Fruit fly (Drosophila melanogaster) whole organism, embryonic: ENCODE results near the gene CG32079.
A peak's percentile ranks its signal among the peaks of the same experiment; 100 is the strongest.

Experiments used
- Antp ChIP-seq: fragments of 200-800 bp; sonication (Bioruptor generic); optimal IDR thresholded peaks from 3 replicates; lab custom pipeline; 2016; ENCODE audit warnings: missing biosample characterization, missing genetic modification characterization
- Asciz ChIP-seq: fragments of 200-800 bp; sonication (Bioruptor generic); optimal IDR thresholded peaks from 2 replicates; lab custom pipeline; 2017; ENCODE audit warnings: missing biosample characterization, mild to moderate bottlenecking, missing genetic modification characterization, missing genetic modification reagents
- B-H1 ChIP-seq: fragments of 200-800 bp; sonication (Bioruptor generic); IDR thresholded peaks from 3 replicates; pipeline ENCODE4 v1.3.6; 2022; ENCODE audit warnings: missing biosample characterization, missing genetic modification characterization
- CG10209 ChIP-seq: fragments of 200-800 bp; sonication (Bioruptor generic); optimal IDR thresholded peaks from 3 replicates; lab custom pipeline; 2017; ENCODE audit warnings: missing biosample characterization, mild to moderate bottlenecking, missing genetic modification characterization, missing genetic modification reagents
- CG11093 ChIP-seq: fragments of 200-800 bp; sonication (Bioruptor generic); IDR thresholded peaks from 3 replicates; pipeline ENCODE4 v1.3.6; 2022; ENCODE audit warnings: missing biosample characterization, missing genetic modification characterization
- CG14710 ChIP-seq: fragments of 200-800 bp; sonication (Bioruptor generic); optimal IDR thresholded peaks from 3 replicates; lab custom pipeline; 2019; ENCODE audit warnings: missing biosample characterization, mild to moderate bottlenecking, missing genetic modification characterization, moderate library complexity
- CG32532 ChIP-seq: fragments of 200-800 bp; sonication (Bioruptor generic); IDR thresholded peaks from 2 replicates; pipeline ENCODE4 v1.3.6; 2022; ENCODE audit warnings: missing biosample characterization, missing genetic modification characterization
- CG32767 ChIP-seq: fragments of 200-800 bp; sonication (Bioruptor generic); IDR thresholded peaks from 2 replicates; pipeline ENCODE4 v1.3.6; 2022; ENCODE audit warnings: missing biosample characterization, missing genetic modification characterization
- CG32772 ChIP-seq: fragments of 200-800 bp; sonication (Bioruptor generic); IDR thresholded peaks from 2 replicates; pipeline ENCODE4 v1.3.6; 2022; ENCODE audit warnings: missing biosample characterization, missing genetic modification characterization
- CG34376 ChIP-seq: fragments of 200-800 bp; sonication (Bioruptor generic); optimal IDR thresholded peaks from 2 replicates; lab custom pipeline; 2018; ENCODE audit warnings: missing biosample characterization, mild to moderate bottlenecking, missing genetic modification characterization
- CG3726 ChIP-seq: fragments of 200-800 bp; sonication (Bioruptor generic); IDR thresholded peaks from 3 replicates; pipeline ENCODE4, ENCODE4 v1.3.6; 2022; ENCODE audit warnings: missing biosample characterization, missing genetic modification characterization
- CG43689 ChIP-seq: fragments of 200-800 bp; sonication (Bioruptor generic); IDR thresholded peaks from 2 replicates; pipeline ENCODE4 v1.3.6; 2022; ENCODE audit warnings: missing biosample characterization, missing genetic modification characterization
- CG4854 ChIP-seq: fragments of 200-800 bp; sonication (Bioruptor generic); optimal IDR thresholded peaks from 2 replicates; lab custom pipeline; 2016; ENCODE audit warnings: missing biosample characterization, missing genetic modification characterization, inconsistent platforms
- CG8359 ChIP-seq: fragments of 200-800 bp; sonication (Bioruptor generic); optimal IDR thresholded peaks from 2 replicates; lab custom pipeline; 2017; ENCODE audit warnings: missing biosample characterization, mild to moderate bottlenecking, missing genetic modification characterization, borderline replicate concordance
- CG9817 ChIP-seq: fragments of 200-800 bp; sonication (Bioruptor generic); optimal IDR thresholded peaks from 2 replicates; lab custom pipeline; 2018; ENCODE audit warnings: missing biosample characterization, mild to moderate bottlenecking, missing genetic modification characterization, moderate library complexity
- CoRest ChIP-seq: fragments of 200-800 bp; sonication (Bioruptor generic); optimal IDR thresholded peaks from 3 replicates; lab custom pipeline; 2018; ENCODE audit warnings: missing biosample characterization, mild to moderate bottlenecking, missing genetic modification characterization, moderate library complexity
- Dad ChIP-seq: fragments of 200-800 bp; sonication (Bioruptor generic); optimal IDR thresholded peaks from 3 replicates; lab custom pipeline; 2016; ENCODE audit warnings: missing biosample characterization, missing genetic modification characterization
- E2f1 ChIP-seq: fragments of 200-800 bp; sonication (Bioruptor generic); IDR thresholded peaks from 2 replicates; pipeline ENCODE4 v1.3.6; 2022; ENCODE audit warnings: missing biosample characterization, missing genetic modification characterization
- HLH4C ChIP-seq: fragments of 200-800 bp; sonication (Bioruptor generic); IDR thresholded peaks from 3 replicates; pipeline ENCODE4 v1.3.6; 2022; ENCODE audit warnings: missing biosample characterization, missing genetic modification characterization; ENCODE audit not compliant: partially characterized antibody
- Hand ChIP-seq: fragments of 200-800 bp; sonication (Bioruptor generic); optimal IDR thresholded peaks from 2 replicates; lab custom pipeline; 2017; ENCODE audit warnings: mild to moderate bottlenecking, missing biosample characterization, missing genetic modification reagents, missing genetic modification characterization
- HmgZ ChIP-seq: fragments of 200-800 bp; sonication (Bioruptor generic); optimal IDR thresholded peaks from 2 replicates; lab custom pipeline; 2018; ENCODE audit warnings: missing biosample characterization, mild to moderate bottlenecking, missing genetic modification characterization
- Mrtf ChIP-seq: fragments of 200-800 bp; sonication (Bioruptor generic); IDR thresholded peaks from 3 replicates; pipeline ENCODE4 v1.3.6; 2022; ENCODE audit warnings: missing biosample characterization, missing genetic modification characterization
- Side ChIP-seq: fragments of 200-800 bp; sonication (Bioruptor generic); optimal IDR thresholded peaks from 2 replicates; lab custom pipeline; 2016; ENCODE audit warnings: missing biosample characterization, missing genetic modification characterization
- Taf1 ChIP-seq: fragments of 200-800 bp; sonication (Bioruptor generic); IDR thresholded peaks from 2 replicates; pipeline ENCODE4 v1.3.6; 2022; ENCODE audit warnings: missing biosample characterization, missing genetic modification characterization
- Trl ChIP-seq, 3 experiments: fragments of >200 bp in 2 of 3; fragments of 200-800 bp in 1 of 3; sonication (Bioruptor generic) in 1 of 3; optimal IDR thresholded peaks; 2 replicates in 1 of 3; 3 replicates in 2 of 3; lab custom pipeline; 2016 to 2017; ENCODE audit warnings: missing biosample characterization in 1 of 3, missing genetic modification characterization in 1 of 3
- amos ChIP-seq: fragments of 200-800 bp; sonication (Bioruptor generic); IDR thresholded peaks from 2 replicates; pipeline ENCODE4 v1.3.6; 2022; ENCODE audit warnings: missing biosample characterization, missing genetic modification characterization; ENCODE audit not compliant: partially characterized antibody
- ara ChIP-seq: fragments of 200-800 bp; sonication (Bioruptor generic); IDR thresholded peaks from 2 replicates; pipeline ENCODE4 v1.3.6; 2022; ENCODE audit warnings: missing biosample characterization, missing genetic modification characterization
- br ChIP-seq: fragments of >200 bp; optimal IDR thresholded peaks from 2 replicates; lab custom pipeline; 2017
- cas ChIP-seq: fragments of 200-800 bp; sonication (Bioruptor generic); IDR thresholded peaks from 2 replicates; pipeline ENCODE4 v1.3.6; 2022; ENCODE audit warnings: missing biosample characterization, missing genetic modification characterization
- cato ChIP-seq: fragments of 200-800 bp; sonication (Bioruptor generic); optimal IDR thresholded peaks from 2 replicates; lab custom pipeline; 2016; ENCODE audit warnings: missing biosample characterization, missing genetic modification characterization, borderline replicate concordance
- danr ChIP-seq: fragments of 200-800 bp; sonication (Bioruptor generic); IDR thresholded peaks from 2 replicates; pipeline ENCODE4 v1.3.6; 2022; ENCODE audit warnings: missing biosample characterization, missing genetic modification characterization
- dati ChIP-seq: fragments of 200-800 bp; sonication (Bioruptor generic); IDR thresholded peaks from 2 replicates; pipeline ENCODE4 v1.3.6; 2022; ENCODE audit warnings: missing biosample characterization, missing genetic modification characterization
- disco-r ChIP-seq: fragments of 200-800 bp; sonication (Bioruptor generic); optimal IDR thresholded peaks from 2 replicates; lab custom pipeline; 2016; ENCODE audit warnings: missing biosample characterization, missing genetic modification characterization
- dmrt99B ChIP-seq: fragments of 200-800 bp; sonication (Bioruptor generic); optimal IDR thresholded peaks from 2 replicates; lab custom pipeline; 2018; ENCODE audit warnings: missing biosample characterization, mild to moderate bottlenecking, missing genetic modification characterization, moderate library complexity
- eyg ChIP-seq: fragments of 200-800 bp; sonication (Bioruptor generic); optimal IDR thresholded peaks from 3 replicates; lab custom pipeline; 2016; ENCODE audit warnings: missing biosample characterization, missing genetic modification characterization
- fd102C ChIP-seq: fragments of 200-800 bp; sonication (Bioruptor generic); optimal IDR thresholded peaks from 2 replicates; lab custom pipeline; 2018; ENCODE audit warnings: missing biosample characterization, mild to moderate bottlenecking, missing genetic modification characterization, moderate library complexity
- fru ChIP-seq: fragments of >200 bp; optimal IDR thresholded peaks from 2 replicates; lab custom pipeline; 2017
- gce ChIP-seq: fragments of 200-800 bp; sonication (Bioruptor generic); IDR thresholded peaks from 3 replicates; pipeline ENCODE4 v1.3.6; 2022; ENCODE audit warnings: missing biosample characterization, missing genetic modification characterization
- gfzf ChIP-seq: fragments of 200-800 bp; sonication (Bioruptor generic); optimal IDR thresholded peaks from 2 replicates; lab custom pipeline; 2016; ENCODE audit warnings: missing biosample characterization, mild to moderate bottlenecking, missing genetic modification characterization, moderate library complexity
- gsb ChIP-seq: fragments of 200-800 bp; sonication (Bioruptor generic); IDR thresholded peaks from 2 replicates; pipeline ENCODE4 v1.3.6; 2022; ENCODE audit warnings: missing biosample characterization, missing genetic modification characterization
- ind ChIP-seq: fragments of 200-800 bp; sonication (Bioruptor generic); optimal IDR thresholded peaks from 3 replicates; lab custom pipeline; 2016; ENCODE audit warnings: missing biosample characterization, missing genetic modification characterization
- nmo ChIP-seq: fragments of 200-800 bp; sonication (Bioruptor generic); optimal IDR thresholded peaks from 2 replicates; lab custom pipeline; 2018; ENCODE audit warnings: missing biosample characterization, mild to moderate bottlenecking, missing genetic modification characterization, moderate library complexity
- pho ChIP-seq: fragments of 200-800 bp; sonication (Bioruptor generic); optimal IDR thresholded peaks from 2 replicates; lab custom pipeline; 2016; ENCODE audit warnings: missing biosample characterization, missing genetic modification characterization
- ro ChIP-seq: fragments of 200-800 bp; sonication (Bioruptor generic); IDR thresholded peaks from 2 replicates; pipeline ENCODE4 v1.3.6; 2022; ENCODE audit warnings: missing biosample characterization, missing genetic modification characterization
- stc ChIP-seq: fragments of 200-800 bp; sonication (Bioruptor generic); IDR thresholded peaks from 2 replicates; pipeline ENCODE4 v1.3.6; 2022; ENCODE audit warnings: missing biosample characterization, missing genetic modification characterization
- stwl ChIP-seq: fragments of 200-800 bp; sonication (Bioruptor generic); optimal IDR thresholded peaks from 3 replicates; lab custom pipeline; 2018; ENCODE audit warnings: missing biosample characterization, mild to moderate bottlenecking, missing genetic modification characterization, moderate library complexity
- tgo ChIP-seq: fragments of 200-800 bp; sonication (Bioruptor generic); IDR thresholded peaks from 3 replicates; pipeline ENCODE4 v1.3.6; 2022; ENCODE audit warnings: missing biosample characterization, missing genetic modification characterization
- tin ChIP-seq: fragments of 200-800 bp; sonication (Bioruptor generic); optimal IDR thresholded peaks from 3 replicates; lab custom pipeline; 2016; ENCODE audit warnings: missing biosample characterization, missing genetic modification characterization
- tna ChIP-seq: fragments of 200-800 bp; sonication (Bioruptor generic); IDR thresholded peaks from 2 replicates; pipeline ENCODE4 v1.3.6; 2022; ENCODE audit warnings: missing biosample characterization, missing genetic modification characterization; ENCODE audit not compliant: partially characterized antibody
- wek ChIP-seq: fragments of 200-800 bp; sonication (Bioruptor generic); optimal IDR thresholded peaks from 3 replicates; lab custom pipeline; 2018; ENCODE audit warnings: missing biosample characterization, mild to moderate bottlenecking, missing genetic modification characterization, moderate library complexity
- wor ChIP-seq: fragments of 200-800 bp; sonication (Bioruptor generic); IDR thresholded peaks from 2 replicates; pipeline ENCODE4 v1.3.6; 2022; ENCODE audit warnings: missing biosample characterization, missing genetic modification characterization

The CG32079 gene

dm6 chr3L:11061200-11061599 is 35.8 kb downstream of the CG32079 start, which contains the start of the genes CG6321 and Blos2 (continued):
- TF ChIP-seq wor (GFP tag; lab: Robert Waterston, UW) (no peak), Hand (GFP tag; lab: Kevin White, UChicago) (peak; percentile 62), HLH4C (GFP tag; lab: Robert Waterston, UW) (no peak), CoRest (peak; percentile 85), Side (peak; percentile 38), Taf1 (GFP tag; lab: Robert Waterston, UW) (peak; percentile 40; the same call in 1 of the 2 replicates), cas (GFP tag; lab: Robert Waterston, UW) (no peak), Dad (GFP tag; lab: Kevin White, UChicago) (peak; percentile 26), dmrt99B (peak; percentile 87), dati (GFP tag; lab: Robert Waterston, UW) (no peak), CG32767 (GFP tag; lab: Robert Waterston, UW) (0 out of 2 replicates have a peak, but pooled peaks have one; percentile 21), Antp (peak; percentile 15), danr (GFP tag; lab: Robert Waterston, UW) (0 out of 2 replicates have a peak, but pooled peaks have one; percentile 44), fd102C (GFP tag; lab: Kevin White, UChicago) (no peak), CG34376 (GFP tag; lab: Kevin White, UChicago) (peak; percentile 17), pho (GFP tag; lab: Kevin White, UChicago) (peak; percentile 29), tin (peak; percentile 61), amos (GFP tag; lab: Robert Waterston, UW) (no peak), CG11093 (GFP tag; lab: Robert Waterston, UW) (peak; percentile 16; the same call in 1 of the 3 replicates), nmo (GFP tag; lab: Kevin White, UChicago) (peak; percentile 85), CG14710 (tag; lab: Kevin White, UChicago) (peak; percentile 82), cato (GFP tag; lab: Kevin White, UChicago) (no peak), disco-r (no peak), E2f1 (GFP tag; lab: Robert Waterston, UW) (peak; percentile 62), stc (GFP tag; lab: Robert Waterston, UW) (peak; percentile 79), gce (GFP tag; lab: Robert Waterston, UW) (0 out of 3 replicates have a peak, but pooled peaks have one; percentile 5), ara (GFP tag; lab: Robert Waterston, UW) (0 out of 2 replicates have a peak, but pooled peaks have one; percentile 34), CG10209 (GFP tag; lab: Kevin White, UChicago) (peak; percentile 70), eyg (GFP tag; lab: Kevin White, UChicago) (no peak), fru (lab: Kevin White, UChicago) (no peak), gfzf (GFP tag; lab: Kevin White, UChicago) (no peak), stwl (tag; lab: Kevin White, UChicago) (peak; percentile 30), br (lab: Kevin White, UChicago) (no peak), HmgZ (tag; lab: Kevin White, UChicago) (peak; percentile 84), ind (GFP tag; lab: Kevin White, UChicago) (peak; percentile 75), Trl (optimal IDR thresholded peaks at IDR 0.05; lab: Kevin White, UChicago) (no peak), Trl (GFP tag; optimal IDR thresholded peaks at IDR 0.05; lab: Kevin White, UChicago) (peak; percentile 45), CG9817 (tag; lab: Kevin White, UChicago) (peak; percentile 63), Asciz (GFP tag; lab: Kevin White, UChicago) (peak; percentile 59), wek (GFP tag; lab: Kevin White, UChicago) (peak; percentile 33), CG3726 (GFP tag; lab: Robert Waterston, UW) (no peak), tgo (peak; percentile 64; the same call in 1 of the 3 replicates), Mrtf (GFP tag; lab: Robert Waterston, UW) (peak; percentile 62; the same call in 1 of the 3 replicates), CG8359 (GFP tag; lab: Kevin White, UChicago) (peak; percentile 30), CG43689 (no peak), CG32532 (GFP tag; lab: Robert Waterston, UW) (peak; percentile 70; the same call in 1 of the 2 replicates), CG4854 (GFP tag; lab: Kevin White, UChicago) (peak; percentile 30), tna (GFP tag; lab: Robert Waterston, UW) (no peak), CG32772 (0 out of 2 replicates have a peak, but pooled peaks have one; percentile 5), B-H1 (peak; percentile 27; the same call in 1 of the 3 replicates), ro (no peak), gsb (GFP tag; lab: Robert Waterston, UW) (peak; percentile 74)
